Fruit fly (Drosophila melanogaster) whole organism, wandering third instar larva: ENCODE results near the gene CG14668.
A peak's percentile ranks its signal among the peaks of the same experiment; 100 is the strongest.

Experiments used
- CG9705 ChIP-seq: fragments of 200-800 bp; sonication (Bioruptor generic); optimal IDR thresholded peaks from 2 replicates; lab custom pipeline; 2018; ENCODE audit warnings: missing biosample characterization, mild to moderate bottlenecking, missing genetic modification characterization
- Dfd ChIP-seq: fragments of >200 bp; optimal IDR thresholded peaks from 2 replicates; lab custom pipeline; 2017; ENCODE audit warnings: missing biosample characterization, missing genetic modification characterization
- GATAd ChIP-seq: sonication (Bioruptor generic); optimal IDR thresholded peaks from 2 replicates; lab custom pipeline; 2016; ENCODE audit warnings: missing biosample characterization, missing genetic modification characterization
- HLH106 ChIP-seq: fragments of 200-800 bp; optimal IDR thresholded peaks from 3 replicates; lab custom pipeline; 2019; ENCODE audit warnings: missing biosample characterization, mild to moderate bottlenecking, missing genetic modification characterization, moderate library complexity
- Hr78 ChIP-seq: fragments of >200 bp; optimal IDR thresholded peaks from 2 replicates; lab custom pipeline; 2017; ENCODE audit warnings: missing biosample characterization, missing genetic modification characterization
- Hr83 ChIP-seq: fragments of 200-300 bp; sonication (Bioruptor generic); optimal IDR thresholded peaks from 2 replicates; lab custom pipeline; 2016; ENCODE audit warnings: missing biosample characterization, mild to moderate bottlenecking, missing genetic modification characterization, moderate library complexity; ENCODE audit not compliant: poor library complexity, severe bottlenecking
- Jra ChIP-seq: sonication (Bioruptor generic); optimal IDR thresholded peaks from 2 replicates; lab custom pipeline; 2016; ENCODE audit warnings: missing biosample characterization, missing genetic modification characterization
- Myc ChIP-seq: fragments of >200 bp; optimal IDR thresholded peaks from 2 replicates; lab custom pipeline; 2017
- N ChIP-seq: fragments of >200 bp; optimal IDR thresholded peaks from 2 replicates; lab custom pipeline; 2018; ENCODE audit warnings: missing biosample characterization, missing external identifiers, missing genetic modification characterization
- OdsH ChIP-seq: fragments of 200-800 bp; sonication (Bioruptor generic); optimal IDR thresholded peaks from 2 replicates; lab custom pipeline; 2016; ENCODE audit warnings: missing biosample characterization, mild to moderate bottlenecking, missing genetic modification characterization
- Rel ChIP-seq, 2 experiments: fragments of 200-800 bp; sonication (Bioruptor generic) in 1 of 2; optimal IDR thresholded peaks; 2 replicates in 1 of 2; 3 replicates in 1 of 2; lab custom pipeline; 2016 to 2019; ENCODE audit warnings: mild to moderate bottlenecking in 2 of 2, missing biosample characterization in 2 of 2, missing genetic modification characterization in 2 of 2, moderate library complexity in 1 of 2
- Sp1 ChIP-seq: fragments of 200-800 bp; sonication (Bioruptor generic); optimal IDR thresholded peaks from 3 replicates; lab custom pipeline; 2019; ENCODE audit warnings: missing biosample characterization, mild to moderate bottlenecking, missing genetic modification characterization, moderate library complexity
- Vsx2 ChIP-seq: fragments of 200-300, 225-300 bp; sonication (Bioruptor generic); optimal IDR thresholded peaks from 2 replicates; lab custom pipeline; 2018; ENCODE audit warnings: missing biosample characterization, missing genetic modification characterization; ENCODE audit not compliant: partially characterized antibody
- br ChIP-seq: fragments of 200-800 bp; sonication (Bioruptor generic); optimal IDR thresholded peaks from 2 replicates; lab custom pipeline; 2016; ENCODE audit warnings: missing biosample characterization, missing genetic modification characterization
- brk ChIP-seq: fragments of 200-800 bp; sonication (Bioruptor generic); optimal IDR thresholded peaks from 2 replicates; lab custom pipeline; 2016; ENCODE audit warnings: missing biosample characterization, mild to moderate bottlenecking, missing genetic modification characterization
- dmrt93B ChIP-seq: fragments of 200-800 bp; sonication (Bioruptor generic); optimal IDR thresholded peaks from 2 replicates; lab custom pipeline; 2018; ENCODE audit warnings: missing biosample characterization, mild to moderate bottlenecking, missing genetic modification characterization
- dsf ChIP-seq: sonication (Bioruptor generic); optimal IDR thresholded peaks from 2 replicates; lab custom pipeline; 2016; ENCODE audit warnings: missing biosample characterization, missing genetic modification characterization, borderline replicate concordance
- ey ChIP-seq: fragments of 200-800 bp; sonication (Bioruptor generic); optimal IDR thresholded peaks from 2 replicates; lab custom pipeline; 2016; ENCODE audit warnings: missing biosample characterization, missing genetic modification characterization
- foxo ChIP-seq, 2 experiments: fragments of 200-800 bp; sonication (Bioruptor generic); optimal IDR thresholded peaks; 2 replicates in 1 of 2; 3 replicates in 1 of 2; lab custom pipeline; 2016 to 2017; ENCODE audit warnings: missing biosample characterization in 2 of 2, missing genetic modification characterization in 2 of 2
- fru ChIP-seq: fragments of 200-800 bp; sonication (Bioruptor generic); optimal IDR thresholded peaks from 3 replicates; lab custom pipeline; 2016; ENCODE audit warnings: missing biosample characterization, mild to moderate bottlenecking, missing genetic modification characterization
- h ChIP-seq: fragments of 200-800 bp; sonication (Bioruptor generic); optimal IDR thresholded peaks from 3 replicates; lab custom pipeline; 2016; ENCODE audit warnings: missing biosample characterization, mild to moderate bottlenecking, missing genetic modification characterization
- jim ChIP-seq: fragments of 175-275, 200-325 bp; sonication (Bioruptor generic); optimal IDR thresholded peaks from 2 replicates; lab custom pipeline; 2016; ENCODE audit warnings: missing biosample characterization, mild to moderate bottlenecking, missing genetic modification characterization
- lola ChIP-seq: fragments of >200 bp; optimal IDR thresholded peaks from 2 replicates; lab custom pipeline; 2017; ENCODE audit warnings: missing biosample characterization, missing genetic modification characterization
- psq ChIP-seq: fragments of 200-800 bp; sonication (Bioruptor generic); optimal IDR thresholded peaks from 3 replicates; lab custom pipeline; 2017; ENCODE audit warnings: missing biosample characterization, mild to moderate bottlenecking, missing genetic modification characterization, moderate library complexity
- rgr ChIP-seq: fragments of 200-800 bp; sonication (Bioruptor generic); optimal IDR thresholded peaks from 3 replicates; lab custom pipeline; 2016; ENCODE audit warnings: missing biosample characterization, mild to moderate bottlenecking, missing genetic modification characterization
- sage ChIP-seq: fragments of 200-800 bp; sonication (Bioruptor generic); optimal IDR thresholded peaks from 2 replicates; lab custom pipeline; 2016; ENCODE audit warnings: missing biosample characterization, mild to moderate bottlenecking, missing genetic modification characterization
- tai ChIP-seq: sonication (Bioruptor generic); optimal IDR thresholded peaks from 2 replicates; lab custom pipeline; 2016; ENCODE audit warnings: missing biosample characterization, missing genetic modification characterization
- usp ChIP-seq: fragments of >200 bp; optimal IDR thresholded peaks from 2 replicates; lab custom pipeline; 2017; ENCODE audit warnings: missing biosample characterization, missing genetic modification characterization
- woc ChIP-seq: sonication (Bioruptor generic); optimal IDR thresholded peaks from 2 replicates; lab custom pipeline; 2016; ENCODE audit warnings: missing biosample characterization, mild to moderate bottlenecking, missing genetic modification characterization

Gene CG14668

dm6 chr3R:5354373-5355134 is 32.9 kb downstream of the CG14668 start, which contains the start of the genes CG11999 and CG1161:
Gene CG11999 (minus strand): TSS chr3R:5354747.
Gene CG1161 (plus strand): TSS chr3R:5355092.
- TF ChIP-seq fru, result peak; percentile 11
- no peak for TF ChIP-seq tai (GFP tag; lab: Kevin White, UChicago)
- no peak for TF ChIP-seq ey (GFP tag; lab: Kevin White, UChicago)
- TF ChIP-seq GATAd (GFP tag; lab: Kevin White, UChicago), result no peak
- TF ChIP-seq h (GFP tag; lab: Kevin White, UChicago), result peak; percentile 6
- TF ChIP-seq foxo (GFP tag; optimal IDR thresholded peaks at IDR 0.05; lab: Kevin White, UChicago), result peak in 1 of 2 experiments; percentile 33
- peak; percentile 49 for TF ChIP-seq woc (GFP tag; lab: Kevin White, UChicago)
- TF ChIP-seq Vsx2 (GFP tag; lab: Kevin White, UChicago), result peak; percentile 69
- peak; percentile 16 for TF ChIP-seq rgr (GFP tag; lab: Kevin White, UChicago)
- peak; percentile 12 for TF ChIP-seq OdsH
- TF ChIP-seq Rel (GFP tag; optimal IDR thresholded peaks at IDR 0.05; lab: Kevin White, UChicago), result no peak
- peak; percentile 77 for TF ChIP-seq Rel (tag; optimal IDR thresholded peaks at IDR 0.05; lab: Kevin White, UChicago)

dm6 chr3R:5350393-5350972 is 37.0 kb downstream of the CG14668 start, which contains the start of gene mtd:
Gene mtd (minus strand): TSS chr3R:5350443.
- TF ChIP-seq dmrt93B (GFP tag; lab: Kevin White, UChicago) (no peak), ey (GFP tag; lab: Kevin White, UChicago) (no peak), CG9705 (no peak), br (no peak), psq (GFP tag; lab: Kevin White, UChicago) (no peak), jim (GFP tag; lab: Kevin White, UChicago) (no peak), foxo (GFP tag; optimal IDR thresholded peaks at IDR 0.05; lab: Kevin White, UChicago) (no peak), Jra (GFP tag; lab: Kevin White, UChicago) (no peak), dsf (GFP tag; lab: Kevin White, UChicago) (no peak), rgr (GFP tag; lab: Kevin White, UChicago) (no peak)

DNA sequence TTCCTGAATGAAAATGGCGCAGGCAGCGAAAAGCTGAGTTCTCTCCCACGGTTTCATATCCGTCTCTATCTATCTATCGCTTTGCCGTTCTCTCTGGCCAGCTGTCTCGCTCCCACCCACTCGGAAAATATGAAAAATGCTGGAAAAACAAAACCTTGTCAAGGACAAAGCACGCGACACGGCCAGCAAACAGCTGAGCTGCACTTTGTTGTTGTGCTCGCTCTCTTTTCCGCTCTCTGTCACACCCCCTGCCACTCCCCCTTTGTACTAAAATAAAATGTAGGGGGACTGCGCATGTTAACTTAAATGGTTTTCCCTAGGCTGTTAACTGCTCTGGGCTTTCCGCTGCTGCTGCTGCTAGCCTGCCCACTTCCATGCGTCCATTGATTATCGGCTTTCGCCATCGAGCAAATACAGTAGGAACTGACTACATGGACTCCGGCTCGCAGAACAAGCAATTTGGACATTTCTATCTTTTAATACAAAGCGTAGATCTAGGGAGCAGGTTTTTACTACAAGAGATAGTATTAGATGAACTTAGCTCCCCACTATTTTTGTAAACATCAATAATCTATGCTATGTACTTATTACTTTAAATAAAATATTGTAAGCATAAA is 40.6 kb downstream of the CG14668 start:
- no peak for TF ChIP-seq usp (GFP tag; lab: Kevin White, UChicago)
- TF ChIP-seq HLH106 (tag; lab: Kevin White, UChicago), result no peak
- no peak for TF ChIP-seq woc (GFP tag; lab: Kevin White, UChicago)
- no peak for TF ChIP-seq lola (GFP tag; lab: Kevin White, UChicago)
- TF ChIP-seq Dfd (GFP tag; lab: Kevin White, UChicago), result no peak
- no peak for TF ChIP-seq dmrt93B (GFP tag; lab: Kevin White, UChicago)
- no peak for TF ChIP-seq brk
- no peak for TF ChIP-seq fru
- no peak for TF ChIP-seq Myc (lab: Kevin White, UChicago)
- no peak for TF ChIP-seq Hr78 (GFP tag; lab: Kevin White, UChicago)
- TF ChIP-seq Hr83 (GFP tag; lab: Kevin White, UChicago), result no peak
- TF ChIP-seq ey (GFP tag; lab: Kevin White, UChicago), result no peak
- TF ChIP-seq N (GFP tag; lab: Kevin White, UChicago), result no peak
- TF ChIP-seq Sp1 (GFP tag; lab: Kevin White, UChicago), result no peak
- TF ChIP-seq psq (GFP tag; lab: Kevin White, UChicago), result no peak
- TF ChIP-seq sage (GFP tag; lab: Kevin White, UChicago), result no peak
